Fruit fly (Drosophila melanogaster): Measurements from ENCODE around the gene CG4666.

CG4666 gene

dm6 chrX:6092235-6092634, 14.6 kb upstream of the CG4666 start (continued):
- TF ChIP-seq CG8944 (GFP tag; optimal IDR thresholded peaks at IDR 0.05) = no peak
- no peak for TF ChIP-seq CG15696 (tag; optimal IDR thresholded peaks at IDR 0.05)
- no peak for TF ChIP-seq Sin3A (optimal IDR thresholded peaks at IDR 0.05)
- peak; percentile 19 for TF ChIP-seq Hand (GFP tag; optimal IDR thresholded peaks at IDR 0.05)
- no peak for TF ChIP-seq CG32532 (GFP tag; IDR thresholded peaks at IDR 0.05)
- TF ChIP-seq CG4328 (GFP tag; optimal IDR thresholded peaks at IDR 0.05) = no peak
- TF ChIP-seq nom (GFP tag; optimal IDR thresholded peaks at IDR 0.05) = no peak
- no peak for TF ChIP-seq Hmx (GFP tag; optimal IDR thresholded peaks at IDR 0.05)
- no peak for TF ChIP-seq CG6683 (GFP tag; optimal IDR thresholded peaks at IDR 0.05)
- no peak for TF ChIP-seq CG42726 (GFP tag; IDR thresholded peaks at IDR 0.05; ENCODE audit: partially characterized antibody)
- no peak for TF ChIP-seq B-H2 (GFP tag; optimal IDR thresholded peaks at IDR 0.05)
- TF ChIP-seq CG30403 (GFP tag; optimal IDR thresholded peaks at IDR 0.05) = peak; percentile 31
- peak; percentile 16 for TF ChIP-seq CG1233 (GFP tag; optimal IDR thresholded peaks at IDR 0.05)
- TF ChIP-seq CG6765 (GFP tag; optimal IDR thresholded peaks at IDR 0.05) = no peak
- TF ChIP-seq MESR4 (GFP tag; optimal IDR thresholded peaks at IDR 0.05) = no peak
- TF ChIP-seq slbo (GFP tag; IDR thresholded peaks at IDR 0.05) = peak; percentile 21; the same call in 1 of the 2 replicates
- no peak for TF ChIP-seq ato (GFP tag; IDR thresholded peaks at IDR 0.05; ENCODE audit: partially characterized antibody)
- TF ChIP-seq dm (GFP tag; optimal IDR thresholded peaks at IDR 0.05) = no peak
- no peak for TF ChIP-seq HHEX (GFP tag; optimal IDR thresholded peaks at IDR 0.05)
- no peak for TF ChIP-seq inv (GFP tag; IDR thresholded peaks at IDR 0.05; ENCODE audit: partially characterized antibody)

- peak; percentile 2 for TF ChIP-seq CG13296 (GFP tag; optimal IDR thresholded peaks at IDR 0.05)
- no peak for TF ChIP-seq grn (GFP tag; optimal IDR thresholded peaks at IDR 0.05)
- TF ChIP-seq tna (GFP tag; IDR thresholded peaks at IDR 0.05; ENCODE audit: partially characterized antibody) = 0 out of 2 replicates have a peak, but pooled peaks have one; percentile 28
- peak; percentile 21 to 28 for TF ChIP-seq Hr51 (GFP tag; optimal IDR thresholded peaks at IDR 0.05)
- TF ChIP-seq gem (tag; optimal IDR thresholded peaks at IDR 0.05) = peak; percentile 57
- peak; percentile 18; the same call in 1 of the 2 replicates for TF ChIP-seq H2.0 (GFP tag; IDR thresholded peaks at IDR 0.05)
- peak; percentile 18 for TF ChIP-seq CG2712 (tag; optimal IDR thresholded peaks at IDR 0.05)
- peak; percentile 46; the same call in 1 of the 3 replicates for TF ChIP-seq CG34422 (GFP tag; IDR thresholded peaks at IDR 0.05)
- no peak for TF ChIP-seq eyg (GFP tag; optimal IDR thresholded peaks at IDR 0.05)
- TF ChIP-seq E2f1 (GFP tag; IDR thresholded peaks at IDR 0.05) = peak; percentile 51
- TF ChIP-seq CG7372 (GFP tag; IDR thresholded peaks at IDR 0.05) = 0 out of 2 replicates have a peak, but pooled peaks have one; percentile 20
- peak; percentile 28 for TF ChIP-seq BEAF-32 (GFP tag; optimal IDR thresholded peaks at IDR 0.05)
- TF ChIP-seq Hmx (GFP tag; optimal IDR thresholded peaks at IDR 0.05) = no peak
- peak; percentile 15 for TF ChIP-seq PHDP (tag; optimal IDR thresholded peaks at IDR 0.05)
- TF ChIP-seq ap (GFP tag; IDR thresholded peaks at IDR 0.05) = no peak
- TF ChIP-seq bcd (GFP tag; optimal IDR thresholded peaks at IDR 0.05) = peak; percentile 14
- peak; percentile 51 for TF ChIP-seq CG12769 (tag; optimal IDR thresholded peaks at IDR 0.05)
- TF ChIP-seq HLH3B (GFP tag; IDR thresholded peaks at IDR 0.05) = peak; percentile 32; the same call in 1 of the 2 replicates
- no peak for TF ChIP-seq CG4854 (GFP tag; optimal IDR thresholded peaks at IDR 0.05)
- peak; percentile 36 for TF ChIP-seq CG1603 (tag; optimal IDR thresholded peaks at IDR 0.05)
- TF ChIP-seq CG6272 (GFP tag; IDR thresholded peaks at IDR 0.05) = no peak
- peak; percentile 35; the same call in 1 of the 2 replicates for TF ChIP-seq Taf1 (GFP tag; IDR thresholded peaks at IDR 0.05)
- TF ChIP-seq Bgb (GFP tag; IDR thresholded peaks at IDR 0.05; ENCODE audit: partially characterized antibody) = no peak
- TF ChIP-seq nau (GFP tag; optimal IDR thresholded peaks at IDR 0.05) = no peak
- no peak for TF ChIP-seq Awh (GFP tag; IDR thresholded peaks at IDR 0.05)
- TF ChIP-seq Ada2b (GFP tag; IDR thresholded peaks at IDR 0.05) = 0 out of 2 replicates have a peak, but pooled peaks have one; percentile 6
- peak; percentile 17 for TF ChIP-seq BtbVII (GFP tag; optimal IDR thresholded peaks at IDR 0.05)
- TF ChIP-seq slp2 (GFP tag; optimal IDR thresholded peaks at IDR 0.05) = no peak
- peak; percentile 88 for TF ChIP-seq Med (GFP tag)
Observed at dm6 chrX:6090809-6091667, 13.5 kb upstream of the CG4666 start, which contains the start of the genes Nep1 and Mipp2. Gene Nep1 (plus strand): TSS chrX:6091205. Gene Mipp2 (minus strand): TSS chrX:6091471.
